Worm (Caenorhabditis elegans): Measurements from ENCODE around the gene sto-2.

ce11 chrX:5360682-5361081 lies 37.5 kb upstream of the sto-2 start:
- TF ChIP-seq mep-1 (tag; optimal IDR thresholded peaks at IDR 0.05) (no peak), nhr-77 (tag; optimal IDR thresholded peaks at IDR 0.05) (no peak), nhr-19 (GFP tag; conservative IDR thresholded peaks at IDR 0.05) (no peak), unc-62 (GFP tag; optimal IDR thresholded peaks at IDR 0.05) (no peak), nhr-237 (tag; optimal IDR thresholded peaks at IDR 0.05) (no peak), lin-13 (GFP tag; optimal IDR thresholded peaks at IDR 0.05) (no peak), snpc-4 (tag; optimal IDR thresholded peaks at IDR 0.05) (no peak), unc-86 (tag; optimal IDR thresholded peaks at IDR 0.05) (no peak), blmp-1 (tag; optimal IDR thresholded peaks at IDR 0.05) (no peak)

Data from whole organism, L1 larva.